Worm (Caenorhabditis elegans) whole organism, L3 larva: ENCODE data around the gene C45B11.6.

Experiments
- egl-27 ChIP-seq: sonication (generic microtip); optimal IDR thresholded peaks from 4 replicates; lab custom pipeline; 2017; ENCODE audit warnings: missing biosample characterization, missing genetic modification reagents, missing genetic modification characterization
- fkh-2 ChIP-seq: fragments of 150-350 bp; optimal IDR thresholded peaks from 2 replicates; lab custom pipeline; 2014; ENCODE audit warnings: missing biosample characterization, missing genetic modification reagents, missing genetic modification characterization
- mdl-1 ChIP-seq: fragments of 150-350 bp; optimal IDR thresholded peaks from 2 replicates; lab custom pipeline; 2014; ENCODE audit warnings: missing biosample characterization, missing genetic modification characterization
- nhr-237 ChIP-seq: fragments of 150-350 bp; optimal IDR thresholded peaks from 2 replicates; lab custom pipeline; 2014; ENCODE audit warnings: missing biosample characterization, missing genetic modification characterization
- nhr-28 ChIP-seq: fragments of 150-350 bp; optimal IDR thresholded peaks from 2 replicates; lab custom pipeline; 2014; ENCODE audit warnings: missing biosample characterization, missing genetic modification characterization
- pha-4 ChIP-seq: fragments of 150-350 bp; optimal IDR thresholded peaks from 2 replicates; lab custom pipeline; 2014; ENCODE audit warnings: missing biosample characterization, missing genetic modification reagents, missing genetic modification characterization
- snpc-4 ChIP-seq: fragments of 150-350 bp; optimal IDR thresholded peaks from 2 replicates; lab custom pipeline; 2014; ENCODE audit warnings: missing biosample characterization, missing genetic modification characterization
- unc-39 ChIP-seq: sonication (generic microtip); optimal IDR thresholded peaks from 4 replicates; lab custom pipeline; 2017; ENCODE audit warnings: missing biosample characterization, missing genetic modification characterization
- ztf-4 ChIP-seq: fragments of 150-350 bp; optimal IDR thresholded peaks from 2 replicates; lab custom pipeline; 2014; ENCODE audit warnings: missing biosample characterization, missing genetic modification characterization

DNA sequence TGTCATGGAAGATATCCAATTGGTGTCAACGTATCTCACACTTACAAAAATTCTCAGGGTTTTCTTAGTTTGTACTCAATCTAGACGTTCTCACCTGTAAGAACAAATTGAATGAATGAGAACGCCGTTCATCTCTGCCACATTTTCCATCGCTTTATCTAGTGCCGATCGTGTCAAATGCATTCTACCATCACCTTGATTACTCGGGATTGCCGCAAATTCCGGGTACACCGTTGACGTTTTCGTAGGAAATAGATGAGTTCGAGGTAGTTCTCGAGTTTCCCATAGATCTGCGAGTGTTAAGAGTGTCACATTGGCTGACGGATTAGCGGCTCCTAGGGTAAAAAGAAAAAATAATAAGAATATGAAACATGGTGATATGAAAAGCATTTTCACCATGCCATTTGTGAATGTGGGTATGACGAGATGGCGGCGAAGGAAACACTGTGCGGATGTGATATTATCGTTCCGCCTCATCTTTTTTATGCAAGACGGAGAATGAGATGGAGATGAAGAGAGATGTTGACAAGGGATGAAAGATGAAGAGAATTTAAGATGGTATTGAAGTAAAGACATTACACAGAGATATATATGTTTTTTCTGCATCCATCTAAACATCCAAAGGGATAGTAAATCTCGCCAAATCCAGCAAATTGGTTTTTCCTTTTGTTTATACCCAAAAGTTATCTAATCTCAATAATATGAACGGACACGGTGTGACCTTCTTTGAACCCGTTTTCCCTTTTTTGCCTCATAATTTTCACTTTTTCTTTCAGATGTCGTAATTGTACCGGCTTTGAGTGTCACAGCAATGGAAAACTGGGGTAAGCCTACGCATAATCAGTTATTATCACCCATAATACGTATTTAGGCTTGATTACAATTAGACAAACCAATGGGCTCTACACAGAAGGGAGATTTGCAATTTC lies 49.6 kb downstream of the C45B11.6 start, which contains the start of gene lact-8:
- no peak for TF ChIP-seq snpc-4 (tag; lab: Kevin White, UChicago)
- TF ChIP-seq egl-27 (tag; lab: Kevin White, UChicago), result no peak
- no peak for TF ChIP-seq pha-4 (tag; lab: Kevin White, UChicago)
- no peak for TF ChIP-seq nhr-237 (tag; lab: Kevin White, UChicago)
- no peak for TF ChIP-seq unc-39 (tag; lab: Kevin White, UChicago)
- TF ChIP-seq mdl-1 (tag; lab: Kevin White, UChicago), result no peak
- TF ChIP-seq nhr-28 (tag; lab: Kevin White, UChicago), result no peak
- no peak for TF ChIP-seq ztf-4 (tag; lab: Kevin White, UChicago)
- no peak for TF ChIP-seq fkh-2
